Fruit fly (Drosophila melanogaster): ENCODE data around the gene CG1571.

DNA sequence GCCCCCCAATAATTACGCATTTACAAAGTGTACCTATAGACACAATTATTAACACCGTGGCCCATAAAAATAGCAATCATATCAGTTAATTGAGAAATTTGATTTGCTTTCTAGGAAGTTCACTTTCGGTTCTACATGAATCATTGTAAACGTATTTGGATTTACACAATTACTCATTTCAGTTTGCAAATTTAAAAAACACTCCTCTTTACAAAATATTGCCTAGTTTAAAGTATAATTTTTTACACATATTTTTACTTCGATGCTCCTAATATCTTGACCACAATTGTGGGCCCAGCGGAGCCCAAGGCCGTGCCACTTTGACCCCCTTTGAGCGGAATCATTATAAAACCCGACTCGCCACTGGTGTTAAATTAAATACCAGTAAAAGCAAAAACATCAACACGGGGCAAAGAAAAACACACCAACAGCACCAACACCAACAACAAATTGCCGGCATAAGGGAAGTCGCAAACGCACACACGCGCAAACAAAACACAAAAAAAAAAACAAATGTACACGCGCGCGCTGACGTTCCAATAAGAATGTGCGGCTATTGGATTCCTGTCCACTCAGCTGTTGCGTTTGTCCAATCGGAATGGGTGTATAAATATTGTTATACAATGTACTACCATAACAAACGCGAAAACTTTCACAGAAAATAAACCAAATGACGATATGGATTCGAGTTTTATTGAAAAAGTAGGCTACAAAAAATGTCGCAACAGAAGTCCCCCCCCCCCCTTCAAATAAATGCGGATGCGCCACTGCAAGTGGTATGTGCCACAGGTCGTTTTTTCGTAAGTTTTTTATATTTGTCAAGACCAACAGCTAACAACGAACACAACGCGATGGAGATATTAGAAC, 39.0 kb downstream of the CG1571 start:
- TF ChIP-seq CG8388 (GFP tag; optimal IDR thresholded peaks at IDR 0.05) (peak; percentile 43), Hr78 (GFP tag; optimal IDR thresholded peaks at IDR 0.05) (peak in 1 of 2 experiments; percentile 61), luna (GFP tag; optimal IDR thresholded peaks at IDR 0.05) (peak; percentile 4), Blimp-1 (GFP tag; optimal IDR thresholded peaks at IDR 0.05) (peak; percentile 42), CG17568 (GFP tag; optimal IDR thresholded peaks at IDR 0.05) (peak; percentile 57), fu2 (GFP tag; optimal IDR thresholded peaks at IDR 0.05) (peak; percentile 33), GATAe (GFP tag; conservative IDR thresholded peaks at IDR 0.05) (no peak), CG43689 (GFP tag; IDR thresholded peaks at IDR 0.05) (no peak), Meics (GFP tag; optimal IDR thresholded peaks at IDR 0.05) (peak; percentile 82), Bgb (GFP tag; IDR thresholded peaks at IDR 0.05; ENCODE audit: partially characterized antibody) (no peak), Aef1 (GFP tag; IDR thresholded peaks at IDR 0.05) (peak; percentile 35; the same call in 1 of the 3 replicates)
